Worm (Caenorhabditis elegans): ENCODE results near the gene F10A3.12.

The F10A3.12 gene

DNA sequence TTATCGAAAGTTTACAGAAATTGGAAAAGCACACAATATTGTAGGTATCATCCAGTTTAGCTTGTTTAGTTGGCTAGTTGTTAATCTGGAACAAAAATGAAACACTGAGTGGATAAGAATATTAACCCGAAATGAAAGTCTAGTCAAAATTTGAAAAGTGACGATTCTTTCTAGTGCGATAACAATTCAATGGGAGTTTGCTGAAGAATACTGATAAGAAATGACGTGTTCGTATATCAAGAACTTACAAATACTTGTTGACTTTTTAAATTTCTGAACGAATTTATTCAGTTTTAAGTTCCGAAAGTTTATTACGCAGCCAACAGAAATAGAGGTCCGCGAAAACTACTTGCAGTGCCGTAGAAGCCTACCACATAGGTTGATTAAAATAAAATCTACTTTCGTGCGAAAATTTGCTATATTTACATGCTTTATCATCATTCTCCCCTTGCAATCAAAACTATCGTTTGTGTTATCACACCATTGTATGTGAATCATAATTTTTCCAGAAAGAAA lies 20.7 kb upstream of the F10A3.12 start, which contains the start of gene fbxa-88:
TSS of gene fbxa-88 (minus strand) at position 51 of the 516 bp plus-strand sequence.
- TF ChIP-seq ama-1 (optimal IDR thresholded peaks at IDR 0.05), result no peak
- TF ChIP-seq hnd-1 (tag; optimal IDR thresholded peaks at IDR 0.05), result no peak
- TF ChIP-seq hmbx-1 (tag; optimal IDR thresholded peaks at IDR 0.05), result no peak
- no peak for TF ChIP-seq scrt-1 (GFP tag; IDR thresholded peaks at IDR 0.05)
- no peak for TF ChIP-seq pes-1 (GFP tag; IDR thresholded peaks at IDR 0.05)
- TF ChIP-seq sea-1 (GFP tag; conservative IDR thresholded peaks at IDR 0.05), result no peak
- no peak for TF ChIP-seq B0310.2 (tag; optimal IDR thresholded peaks at IDR 0.05)
- no peak for TF ChIP-seq tbx-37 (GFP tag; conservative IDR thresholded peaks at IDR 0.05)
- no peak for TF ChIP-seq hmg-4 (GFP tag; optimal IDR thresholded peaks at IDR 0.05)
- no peak for TF ChIP-seq flt-1 (GFP tag; IDR thresholded peaks at IDR 0.05)
- TF ChIP-seq tra-4 (tag; optimal IDR thresholded peaks at IDR 0.05), result no peak

DNA sequence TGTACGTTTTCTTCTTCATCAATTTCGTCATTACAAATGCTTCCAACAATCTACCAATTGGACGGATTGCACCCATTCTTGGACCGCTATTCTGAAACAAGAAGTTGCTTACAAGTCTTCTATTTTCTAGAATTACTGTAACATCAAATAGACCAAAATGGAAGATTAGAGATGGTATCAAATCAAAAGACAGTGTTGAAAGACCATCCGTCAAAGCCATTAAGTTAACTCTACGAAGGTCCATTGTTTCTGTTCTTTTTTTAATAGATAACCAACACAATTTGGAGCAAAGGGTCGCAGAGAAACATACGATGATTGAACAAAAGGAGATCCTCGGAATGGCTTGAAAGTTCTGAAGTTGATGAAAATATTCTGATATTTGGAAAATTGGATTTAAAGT lies 18.8 kb upstream of the F10A3.12 start:
- TF ChIP-seq ceh-13 (GFP tag; optimal IDR thresholded peaks at IDR 0.05) (no peak), B0310.2 (tag; optimal IDR thresholded peaks at IDR 0.05) (no peak), ama-1 (optimal IDR thresholded peaks at IDR 0.05) (no peak), ets-7 (tag; optimal IDR thresholded peaks at IDR 0.05) (no peak), ceh-36 (tag; optimal IDR thresholded peaks at IDR 0.05) (no peak), F13C5.2 (tag; optimal IDR thresholded peaks at IDR 0.05) (no peak), hnd-1 (tag; optimal IDR thresholded peaks at IDR 0.05) (no peak), aly-1 (tag; optimal IDR thresholded peaks at IDR 0.05) (no peak), tbx-11 (GFP tag; IDR thresholded peaks at IDR 0.05) (no peak), hmg-4 (GFP tag; optimal IDR thresholded peaks at IDR 0.05) (no peak), scrt-1 (GFP tag; IDR thresholded peaks at IDR 0.05) (no peak), flt-1 (GFP tag; IDR thresholded peaks at IDR 0.05) (no peak), tra-4 (tag; optimal IDR thresholded peaks at IDR 0.05) (no peak), pes-1 (GFP tag; IDR thresholded peaks at IDR 0.05) (no peak), tbx-37 (GFP tag; conservative IDR thresholded peaks at IDR 0.05) (no peak), hmbx-1 (tag; optimal IDR thresholded peaks at IDR 0.05) (no peak), sea-1 (GFP tag; conservative IDR thresholded peaks at IDR 0.05) (no peak)

ce11 chrV:16148805-16149204 lies 15.0 kb upstream of the F10A3.12 start, which contains the start of gene F10A3.4:
F10A3.4 (plus strand) TSS chrV:16149105.
- no peak for TF ChIP-seq tbx-37 (GFP tag; conservative IDR thresholded peaks at IDR 0.05)
- TF ChIP-seq pes-1 (GFP tag; IDR thresholded peaks at IDR 0.05), result no peak
- TF ChIP-seq F13C5.2 (tag; optimal IDR thresholded peaks at IDR 0.05), result no peak
- TF ChIP-seq tra-4 (tag; optimal IDR thresholded peaks at IDR 0.05), result no peak
- no peak for TF ChIP-seq sea-1 (GFP tag; conservative IDR thresholded peaks at IDR 0.05)
- no peak for TF ChIP-seq ama-1 (optimal IDR thresholded peaks at IDR 0.05)
- no peak for TF ChIP-seq B0310.2 (tag; optimal IDR thresholded peaks at IDR 0.05)
- TF ChIP-seq hnd-1 (tag; optimal IDR thresholded peaks at IDR 0.05), result no peak

DNA sequence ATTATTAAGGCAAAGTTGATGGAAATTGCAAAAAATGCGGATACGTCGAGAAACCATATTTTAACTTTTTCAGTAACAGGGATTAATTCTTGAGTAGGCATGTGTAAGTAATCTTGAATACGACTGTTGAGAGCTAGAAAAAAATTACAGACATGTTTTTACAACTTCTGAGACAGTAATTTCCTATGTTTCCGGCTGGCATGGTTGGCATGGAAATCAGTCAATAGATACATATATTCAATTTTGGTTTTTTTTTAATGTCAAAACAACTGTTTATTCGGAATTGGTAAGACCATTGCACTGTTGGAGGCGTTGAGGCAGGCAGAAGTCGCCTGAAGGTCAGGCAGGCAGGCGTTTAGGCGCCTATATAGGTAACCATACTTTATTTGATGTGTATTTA lies 10.4 kb upstream of the F10A3.12 start, which contains the start of gene str-254:
TSS of gene str-254 (minus strand) at position 101 of the 400 bp plus-strand sequence.
- TF ChIP-seq flt-1 (GFP tag; IDR thresholded peaks at IDR 0.05) (no peak), B0310.2 (tag; optimal IDR thresholded peaks at IDR 0.05) (no peak), aly-1 (tag; optimal IDR thresholded peaks at IDR 0.05) (no peak), tra-4 (tag; optimal IDR thresholded peaks at IDR 0.05) (no peak)

ce11 chrV:16155111-16155510 lies 8.7 kb upstream of the F10A3.12 start, which contains the start of gene str-97:
str-97 (minus strand) TSS chrV:16155211.
- no peak for TF ChIP-seq sea-1 (GFP tag; conservative IDR thresholded peaks at IDR 0.05)
- TF ChIP-seq B0310.2 (tag; optimal IDR thresholded peaks at IDR 0.05), result no peak
- TF ChIP-seq hnd-1 (tag; optimal IDR thresholded peaks at IDR 0.05), result no peak
- no peak for TF ChIP-seq tbx-11 (GFP tag; IDR thresholded peaks at IDR 0.05)
- no peak for TF ChIP-seq ceh-13 (GFP tag; optimal IDR thresholded peaks at IDR 0.05)
- no peak for TF ChIP-seq hmbx-1 (tag; optimal IDR thresholded peaks at IDR 0.05)
- TF ChIP-seq ama-1 (optimal IDR thresholded peaks at IDR 0.05), result no peak
- TF ChIP-seq ets-7 (tag; optimal IDR thresholded peaks at IDR 0.05), result no peak
- no peak for TF ChIP-seq hmg-4 (GFP tag; optimal IDR thresholded peaks at IDR 0.05)

DNA sequence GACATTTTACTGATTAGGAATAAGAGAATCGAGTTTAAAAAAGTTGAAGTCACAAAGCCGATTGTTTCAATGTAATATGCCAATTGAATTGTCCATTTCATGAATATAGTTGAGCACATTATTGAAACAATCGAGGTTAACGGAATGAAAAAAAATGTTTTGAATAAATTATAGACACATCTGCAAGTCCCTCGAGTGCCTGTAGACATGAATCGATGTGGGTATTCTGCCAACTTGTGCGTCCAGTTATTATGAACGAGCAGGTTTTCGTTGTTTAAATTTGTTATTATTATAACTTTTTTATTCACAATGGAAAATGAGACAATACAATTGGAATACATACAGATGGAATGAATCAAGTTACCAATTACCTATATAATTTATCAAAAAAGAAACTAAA lies 5.4 kb upstream of the F10A3.12 start, which contains the start of gene str-99:
TSS of gene str-99 (minus strand) at position 101 of the 400 bp plus-strand sequence.
- TF ChIP-seq aly-1 (tag; optimal IDR thresholded peaks at IDR 0.05) (no peak), hmbx-1 (tag; optimal IDR thresholded peaks at IDR 0.05) (no peak)

ce11 chrV:16159594-16159993 lies 4.2 kb upstream of the F10A3.12 start, which contains the start of gene F10A3.17:
F10A3.17 (minus strand) TSS chrV:16159694.
- no peak for TF ChIP-seq flt-1 (GFP tag; IDR thresholded peaks at IDR 0.05)

DNA sequence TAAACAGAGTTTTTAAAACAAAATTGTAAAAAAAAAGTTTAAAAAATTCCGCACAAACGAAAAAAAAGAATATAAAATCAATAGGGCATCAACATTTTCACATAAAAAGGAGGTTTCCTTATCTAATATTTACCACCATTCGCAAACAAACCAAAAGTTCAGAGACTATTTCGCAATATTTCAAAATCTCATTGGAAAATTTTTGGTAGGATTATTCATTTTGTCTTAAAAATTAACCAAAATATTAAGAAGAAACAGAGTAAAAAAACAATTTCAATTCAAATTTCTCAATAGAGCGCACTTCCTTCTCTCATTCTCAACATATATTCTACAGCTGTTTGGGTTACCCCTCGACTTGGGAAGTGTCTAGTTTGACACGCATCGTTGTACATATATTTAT lies 3.7 kb upstream of the F10A3.12 start:
- TF ChIP-seq sea-1 (GFP tag; conservative IDR thresholded peaks at IDR 0.05) (no peak), aly-1 (tag; optimal IDR thresholded peaks at IDR 0.05) (no peak), scrt-1 (GFP tag; IDR thresholded peaks at IDR 0.05) (no peak), ceh-36 (tag; optimal IDR thresholded peaks at IDR 0.05) (no peak)

ce11 chrV:16162124-16162735 lies 1.6 kb upstream of the F10A3.12 start, which contains the start of the genes str-109 and F10A3.11:
str-109 (minus strand) TSS chrV:16162224.
F10A3.11 (plus strand) TSS chrV:16162685.
- TF ChIP-seq ama-1 (optimal IDR thresholded peaks at IDR 0.05) (no peak), tra-4 (tag; optimal IDR thresholded peaks at IDR 0.05) (no peak), ets-7 (tag; optimal IDR thresholded peaks at IDR 0.05) (no peak), aly-1 (tag; optimal IDR thresholded peaks at IDR 0.05) (no peak), hmg-4 (GFP tag; optimal IDR thresholded peaks at IDR 0.05) (no peak), flt-1 (GFP tag; IDR thresholded peaks at IDR 0.05) (no peak), B0310.2 (tag; optimal IDR thresholded peaks at IDR 0.05) (no peak), F13C5.2 (tag; optimal IDR thresholded peaks at IDR 0.05) (no peak)
